Fruit fly (Drosophila melanogaster): ENCODE data around the gene CG9147.

CG9147 gene

dm6 chr2L:6078757-6079351 lies 13.1 kb downstream of the CG9147 start (continued):
- TF ChIP-seq CG10979 (tag; optimal IDR thresholded peaks at IDR 0.05) (peak; percentile 31), pb (GFP tag; optimal IDR thresholded peaks at IDR 0.05) (no peak), Dp (GFP tag; optimal IDR thresholded peaks at IDR 0.05) (no peak), Tbp (GFP tag; optimal IDR thresholded peaks at IDR 0.05) (peak; percentile 57), CG4328 (GFP tag; optimal IDR thresholded peaks at IDR 0.05) (no peak), CG4360 (GFP tag; IDR thresholded peaks at IDR 0.05) (peak; percentile 59; the same call in 1 of the 2 replicates), p53 (GFP tag; optimal IDR thresholded peaks at IDR 0.05) (no peak), CG8290 (GFP tag; optimal IDR thresholded peaks at IDR 0.05) (no peak), CG8290 (tag; optimal IDR thresholded peaks at IDR 0.05) (no peak), D (optimal IDR thresholded peaks at IDR 0.05) (peak; percentile 50), D (GFP tag; optimal IDR thresholded peaks at IDR 0.05) (peak; percentile 11), CG15696 (tag; optimal IDR thresholded peaks at IDR 0.05) (peak; percentile 14), Blimp-1 (GFP tag; optimal IDR thresholded peaks at IDR 0.05) (peak; percentile 79), tll (GFP tag; optimal IDR thresholded peaks at IDR 0.05) (peak in 1 of 2 experiments; percentile 98), CG6689 (GFP tag; IDR thresholded peaks at IDR 0.05) (no peak), CG11085 (GFP tag; IDR thresholded peaks at IDR 0.05) (no peak), CG10147 (GFP tag; optimal IDR thresholded peaks at IDR 0.05) (no peak), D19A (tag; optimal IDR thresholded peaks at IDR 0.05) (peak; percentile 30), C15 (GFP tag; IDR thresholded peaks at IDR 0.05) (no peak), CG2678 (tag; optimal IDR thresholded peaks at IDR 0.05) (no peak), kni (GFP tag; optimal IDR thresholded peaks at IDR 0.05) (peak; percentile 99), dati (GFP tag; IDR thresholded peaks at IDR 0.05) (no peak), unpg (GFP tag; optimal IDR thresholded peaks at IDR 0.05) (no peak), Stat92E (GFP tag; optimal IDR thresholded peaks at IDR 0.05) (peak in 1 of 3 experiments; percentile 47), Hand (GFP tag; optimal IDR thresholded peaks at IDR 0.05) (no peak), dmrt11E (tag; optimal IDR thresholded peaks at IDR 0.05) (no peak), Usf (GFP tag; optimal IDR thresholded peaks at IDR 0.05) (no peak), nom (GFP tag; optimal IDR thresholded peaks at IDR 0.05) (peak; percentile 5), NfI (GFP tag; optimal IDR thresholded peaks at IDR 0.05) (no peak), Ets65A (GFP tag) (peak; percentile 29), Neu2 (GFP tag; optimal IDR thresholded peaks at IDR 0.05; ENCODE audit: borderline replicate concordance) (no peak), Med (GFP tag) (peak; percentile 77), gsb-n (tag; optimal IDR thresholded peaks at IDR 0.05) (peak; percentile 14), CG8478 (optimal IDR thresholded peaks at IDR 0.05) (peak; percentile 75), insv (GFP tag; optimal IDR thresholded peaks at IDR 0.05) (peak in 1 of 2 experiments; percentile 74), CG5953 (GFP tag; IDR thresholded peaks at IDR 0.05) (no peak), Jarid2 (GFP tag; optimal IDR thresholded peaks at IDR 0.05) (peak; percentile 28), CG42726 (GFP tag; IDR thresholded peaks at IDR 0.05; ENCODE audit: partially characterized antibody) (peak; percentile 100), sna (GFP tag; IDR thresholded peaks at IDR 0.05; ENCODE audit: partially characterized antibody) (0 out of 2 replicates have a peak, but pooled peaks have one; percentile 23), pum (GFP tag; optimal IDR thresholded peaks at IDR 0.05) (no peak), h (optimal IDR thresholded peaks at IDR 0.05) (no peak), Dll (GFP tag; IDR thresholded peaks at IDR 0.05; ENCODE audit: partially characterized antibody) (0 out of 4 replicates have a peak, but pooled peaks have one; percentile 27), gsb (GFP tag; IDR thresholded peaks at IDR 0.05) (no peak), CG14860 (GFP tag; IDR thresholded peaks at IDR 0.05; ENCODE audit: partially characterized antibody) (peak; percentile 20; the same call in 1 of the 3 replicates), zen (tag; optimal IDR thresholded peaks at IDR 0.05) (peak; percentile 82), ATbp (GFP tag; optimal IDR thresholded peaks at IDR 0.05) (no peak), CG11560 (tag; IDR thresholded peaks at IDR 0.05) (no peak), NC2α (GFP tag; optimal IDR thresholded peaks at IDR 0.05) (no peak), chinmo (GFP tag; IDR thresholded peaks at IDR 0.05; ENCODE audit: partially characterized antibody) (0 out of 4 replicates have a peak, but pooled peaks have one; percentile 23)

Data from whole organism, embryonic.